Fruit fly (Drosophila melanogaster) whole organism, pupa: ENCODE data around the gene HSPBAP1.

Experiments used
- CG10348 ChIP-seq: fragments of 200-800 bp; sonication (Bioruptor generic); IDR thresholded peaks from 2 replicates; pipeline ENCODE4 v1.3.6; 2022; ENCODE audit warnings: missing biosample characterization, missing genetic modification characterization
- CG13204 ChIP-seq: fragments of 200-800 bp; sonication (Bioruptor generic); optimal IDR thresholded peaks from 2 replicates; lab custom pipeline; 2018; ENCODE audit warnings: missing biosample characterization, mild to moderate bottlenecking, missing genetic modification characterization, moderate library complexity
- CG4496 ChIP-seq: fragments of 200-800 bp; sonication (Bioruptor generic); IDR thresholded peaks from 3 replicates; pipeline ENCODE4 v1.3.6; 2022; ENCODE audit warnings: missing biosample characterization, missing genetic modification characterization
- CG9948 ChIP-seq: fragments of 200-800 bp; sonication (Bioruptor generic); optimal IDR thresholded peaks from 2 replicates; lab custom pipeline; 2018; ENCODE audit warnings: missing biosample characterization, mild to moderate bottlenecking, missing genetic modification characterization, moderate library complexity
- D1 ChIP-seq: fragments of 200-800 bp; sonication (Bioruptor generic); optimal IDR thresholded peaks from 2 replicates; lab custom pipeline; 2018; ENCODE audit warnings: missing biosample characterization, mild to moderate bottlenecking, missing genetic modification characterization, moderate library complexity
- EcR ChIP-seq: fragments of 200-800 bp; sonication (Bioruptor generic); optimal IDR thresholded peaks from 3 replicates; lab custom pipeline; 2019; ENCODE audit warnings: missing biosample characterization, missing genetic modification characterization, mild to moderate bottlenecking, moderate library complexity, missing genetic modification reagents
- Pif1A ChIP-seq: fragments of 200-800 bp; sonication (Bioruptor generic); optimal IDR thresholded peaks from 3 replicates; lab custom pipeline; 2016; ENCODE audit warnings: missing biosample characterization, missing genetic modification characterization
- Snoo ChIP-seq: fragments of 200-800 bp; sonication (Bioruptor generic); optimal IDR thresholded peaks from 3 replicates; lab custom pipeline; 2017; ENCODE audit warnings: missing biosample characterization, mild to moderate bottlenecking, missing genetic modification characterization, inconsistent platforms
- fd96Ca ChIP-seq: fragments of 200-800 bp; sonication (Bioruptor generic); IDR thresholded peaks from 3 replicates; pipeline ENCODE4 v1.3.6; 2022; ENCODE audit warnings: missing biosample characterization, missing genetic modification characterization
- gl ChIP-seq: fragments of 200-800 bp; sonication (Bioruptor generic); optimal IDR thresholded peaks from 2 replicates; lab custom pipeline; 2018; ENCODE audit warnings: missing biosample characterization, mild to moderate bottlenecking, missing genetic modification characterization

DNA sequence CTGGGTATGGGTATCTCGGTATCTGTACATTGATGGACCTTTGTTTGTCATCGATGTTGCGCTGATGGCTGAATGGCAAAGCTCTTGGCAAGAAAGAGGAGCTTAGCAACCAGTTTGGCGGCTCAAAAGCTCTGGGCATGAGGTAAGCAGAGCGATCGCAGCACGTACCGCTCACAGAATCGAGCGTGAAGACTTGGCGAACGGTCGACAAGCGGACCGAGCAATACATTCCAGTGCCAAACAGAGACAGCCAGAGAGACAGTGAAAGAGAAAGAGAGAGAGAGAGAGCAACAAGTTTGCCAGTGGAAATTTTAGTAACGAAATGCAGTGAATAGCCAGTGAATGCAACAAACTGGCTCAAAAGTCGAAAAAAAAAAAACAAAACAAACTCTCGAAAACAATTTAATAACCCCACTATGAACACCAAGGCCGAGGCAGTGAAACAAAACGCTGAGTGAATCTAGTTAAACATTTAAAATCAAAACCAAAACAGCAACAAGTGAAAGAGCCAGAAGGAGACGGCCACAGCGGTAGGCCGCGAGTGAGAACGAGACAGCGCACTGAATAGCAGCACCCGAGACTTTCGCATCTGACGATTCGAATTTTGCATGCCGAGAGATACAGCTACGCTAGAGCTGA is 41.5 kb downstream of the HSPBAP1 start, which contains the start of gene Ets98B:
- TF ChIP-seq CG4496 (peak; percentile 71), EcR (GFP tag; lab: Kevin White, UChicago) (no peak), gl (no peak), CG13204 (GFP tag; lab: Kevin White, UChicago) (peak; percentile 43), fd96Ca (GFP tag; lab: Robert Waterston, UW) (0 out of 3 replicates have a peak, but pooled peaks have one; percentile 30), Pif1A (GFP tag; lab: Kevin White, UChicago) (no peak), CG9948 (tag; lab: Kevin White, UChicago) (no peak), Snoo (no peak), CG10348 (GFP tag; lab: Robert Waterston, UW) (no peak), D1 (tag; lab: Kevin White, UChicago) (no peak)
